Worm (Caenorhabditis elegans) whole organism, young adult: ENCODE measurements around the gene F54D8.10.

Experiments used
- B0336.3 ChIP-seq: fragments of 200-800 bp; sonication (Bioruptor generic); IDR thresholded peaks from 2 replicates; pipeline ENCODE4 v1.3.6; 2022; ENCODE audit warnings: missing genetic modification characterization, missing compliant biosample characterization
- D2030.7 ChIP-seq: fragments of 200-800 bp; sonication (Bioruptor generic); IDR thresholded peaks from 2 replicates; pipeline ENCODE4 v1.3.6; 2022; ENCODE audit warnings: missing genetic modification reagents, missing genetic modification characterization, missing compliant biosample characterization
- F33H1.4 ChIP-seq: fragments of 200-800 bp; sonication (Bioruptor generic); IDR thresholded peaks from 2 replicates; pipeline ENCODE4 v1.3.6; 2022; ENCODE audit warnings: missing genetic modification reagents, missing genetic modification characterization, missing compliant biosample characterization
- F37B4.10 ChIP-seq: fragments of 200-800 bp; sonication (Bioruptor generic); IDR thresholded peaks from 2 replicates; pipeline ENCODE4 v1.3.6; 2022; ENCODE audit warnings: missing genetic modification characterization, missing compliant biosample characterization
- F49E8.2 ChIP-seq: sonication (generic microtip); optimal IDR thresholded peaks from 3 replicates; lab custom pipeline; 2017; ENCODE audit warnings: missing genetic modification characterization, mild to moderate bottlenecking, missing compliant biosample characterization, antibody characterized with exemption, moderate library complexity; ENCODE audit not compliant: insufficient read depth
- Y53G8AR.9 ChIP-seq: fragments of 200-800 bp; sonication (Bioruptor generic); conservative IDR thresholded peaks from 2 replicates; pipeline ENCODE4 v1.3.6; 2022; ENCODE audit warnings: missing genetic modification reagents, missing genetic modification characterization, missing compliant biosample characterization
- ZK185.1 ChIP-seq: sonication (generic microtip); optimal IDR thresholded peaks from 2 replicates; lab custom pipeline; 2016; ENCODE audit warnings: mild to moderate bottlenecking, missing genetic modification characterization, missing compliant biosample characterization; ENCODE audit not compliant: poor library complexity, severe bottlenecking
- attf-3 ChIP-seq: fragments of 200-800 bp; sonication (Bioruptor generic); conservative IDR thresholded peaks from 2 replicates; pipeline ENCODE4 v1.3.6; 2022; ENCODE audit warnings: missing genetic modification reagents, missing genetic modification characterization, missing compliant biosample characterization
- attf-5 ChIP-seq: fragments of 200-800 bp; sonication (Bioruptor generic); optimal IDR thresholded peaks from 2 replicates; lab custom pipeline; 2018; ENCODE audit warnings: mild to moderate bottlenecking, missing genetic modification characterization, missing compliant biosample characterization
- cebp-1 ChIP-seq, 2 experiments: fragments of 200-800 bp in 1 of 2; sonication (Bioruptor generic) in 1 of 2; sonication (generic microtip) in 1 of 2; IDR thresholded peaks in 1 of 2; optimal IDR thresholded peaks in 1 of 2; 2 replicates each; pipeline versions ENCODE4 v1.3.6 to Lab custom; 2017 to 2022; ENCODE audit warnings: missing compliant biosample characterization in 2 of 2, missing genetic modification characterization in 2 of 2, mild to moderate bottlenecking in 1 of 2, missing genetic modification reagents in 1 of 2, moderate library complexity in 1 of 2
- cebp-2 ChIP-seq: fragments of 200-800 bp; sonication (Bioruptor generic); IDR thresholded peaks from 2 replicates; pipeline ENCODE4 v1.3.6; 2022; ENCODE audit warnings: missing genetic modification characterization, missing compliant biosample characterization
- dpff-1 ChIP-seq: sonication (generic microtip); optimal IDR thresholded peaks from 2 replicates; lab custom pipeline; 2017; ENCODE audit warnings: mild to moderate bottlenecking, missing genetic modification characterization, missing compliant biosample characterization
- egl-44 ChIP-seq: fragments of 200-800 bp; sonication (Bioruptor generic); IDR thresholded peaks from 2 replicates; pipeline ENCODE4 v1.3.6; 2022; ENCODE audit warnings: missing genetic modification reagents, missing genetic modification characterization, missing compliant biosample characterization
- ekl-4 ChIP-seq: fragments of 200-800 bp; sonication (Bioruptor generic); IDR thresholded peaks from 2 replicates; pipeline ENCODE4 v1.3.6; 2022; ENCODE audit warnings: missing genetic modification reagents, missing genetic modification characterization, missing compliant biosample characterization
- ets-4 ChIP-seq: fragments of 200-800 bp; sonication (Bioruptor generic); optimal IDR thresholded peaks from 2 replicates; lab custom pipeline; 2018; ENCODE audit warnings: mild to moderate bottlenecking, missing genetic modification characterization, missing compliant biosample characterization
- him-1 ChIP-seq: sonication (generic microtip); optimal IDR thresholded peaks from 2 replicates; lab custom pipeline; 2016; ENCODE audit warnings: missing genotype, missing genetic modification reagents, missing genetic modification characterization, missing compliant biosample characterization
- hlh-12 ChIP-seq: sonication (generic microtip); optimal IDR thresholded peaks from 2 replicates; lab custom pipeline; 2016; ENCODE audit warnings: missing genetic modification characterization, missing compliant biosample characterization
- hmg-20 ChIP-seq: fragments of 200-800 bp; sonication (Bioruptor generic); IDR thresholded peaks from 2 replicates; pipeline ENCODE4 v1.3.6; 2022; ENCODE audit warnings: missing genetic modification reagents, missing genetic modification characterization, missing compliant biosample characterization
- hsf-1 ChIP-seq: fragments of 200-800 bp; sonication (Bioruptor generic); IDR thresholded peaks from 2 replicates; pipeline ENCODE4 v1.3.6; 2022; ENCODE audit warnings: missing genetic modification reagents, missing genetic modification characterization, missing compliant biosample characterization
- lag-1 ChIP-seq: fragments of 200-800 bp; sonication (Bioruptor generic); IDR thresholded peaks from 2 replicates; pipeline ENCODE4 v1.3.6; 2022; ENCODE audit warnings: missing genetic modification reagents, missing genetic modification characterization, missing compliant biosample characterization
- lin-35 ChIP-seq, 3 experiments: fragments of 150-350 bp in 2 of 3; sonication (generic microtip) in 1 of 3; optimal IDR thresholded peaks; 2 replicates each; lab custom pipeline; 2014 to 2018; ENCODE audit warnings: missing biosample characterization in 3 of 3, missing genetic modification characterization in 3 of 3, missing genetic modification reagents in 3 of 3
- lin-40 ChIP-seq: sonication (generic microtip); optimal IDR thresholded peaks from 2 replicates; lab custom pipeline; 2016; ENCODE audit warnings: missing genetic modification characterization, mild to moderate bottlenecking, missing compliant biosample characterization, missing genotype, missing genetic modification reagents
- lin-54 ChIP-seq: fragments of 200-800 bp; sonication (Bioruptor generic); optimal IDR thresholded peaks from 2 replicates; lab custom pipeline; 2018; ENCODE audit warnings: mild to moderate bottlenecking, missing genetic modification characterization, missing compliant biosample characterization
- lir-1 ChIP-seq: fragments of 200-800 bp; sonication (Bioruptor generic); conservative IDR thresholded peaks from 2 replicates; pipeline ENCODE4 v1.3.6; 2022; ENCODE audit warnings: missing genetic modification reagents, missing genetic modification characterization, missing compliant biosample characterization
- lsy-27 ChIP-seq: sonication (generic microtip); optimal IDR thresholded peaks from 2 replicates; lab custom pipeline; 2017; ENCODE audit warnings: missing genetic modification characterization, mild to moderate bottlenecking, missing compliant biosample characterization, antibody characterized with exemption, missing genotype, borderline replicate concordance; ENCODE audit not compliant: insufficient read depth
- madf-10 ChIP-seq: sonication (generic microtip); optimal IDR thresholded peaks from 2 replicates; lab custom pipeline; 2016; ENCODE audit warnings: mild to moderate bottlenecking, missing genetic modification characterization, missing compliant biosample characterization
- madf-3 ChIP-seq: fragments of 200-800 bp; sonication (Bioruptor generic); IDR thresholded peaks from 2 replicates; pipeline ENCODE4 v1.3.6; 2022; ENCODE audit warnings: missing genetic modification reagents, missing genetic modification characterization, missing compliant biosample characterization
- madf-6 ChIP-seq: fragments of 200-800 bp; sonication (Bioruptor generic); IDR thresholded peaks from 2 replicates; pipeline ENCODE4 v1.3.6; 2022; ENCODE audit warnings: missing genetic modification reagents, missing genetic modification characterization, missing compliant biosample characterization
- madf-8 ChIP-seq: fragments of 200-800 bp; sonication (Bioruptor generic); conservative IDR thresholded peaks from 2 replicates; pipeline ENCODE4 v1.3.6; 2022; ENCODE audit warnings: missing genetic modification reagents, missing genetic modification characterization, missing compliant biosample characterization
- nfya-1 ChIP-seq: sonication (generic microtip); optimal IDR thresholded peaks from 2 replicates; lab custom pipeline; 2017; ENCODE audit warnings: antibody characterized with exemption, missing compliant biosample characterization, missing genetic modification characterization, borderline replicate concordance; ENCODE audit not compliant: insufficient read depth
- repo-1 ChIP-seq: sonication (generic microtip); optimal IDR thresholded peaks from 2 replicates; lab custom pipeline; 2017; ENCODE audit warnings: mild to moderate bottlenecking, missing genetic modification characterization, missing compliant biosample characterization
- rpc-1 ChIP-seq, 2 experiments: fragments of 150-350 bp in 1 of 2; sonication (generic microtip) in 1 of 2; optimal IDR thresholded peaks; 2 replicates each; lab custom pipeline; 2014 to 2018; ENCODE audit warnings: missing biosample characterization in 1 of 2, missing genetic modification characterization in 1 of 2, missing genetic modification reagents in 1 of 2, missing genotype in 1 of 2
- sea-2 ChIP-seq: fragments of 200-800 bp; sonication (Bioruptor generic); IDR thresholded peaks from 2 replicates; pipeline ENCODE4 v1.3.6; 2022; ENCODE audit warnings: missing genetic modification characterization, missing compliant biosample characterization
- snpc-3.4 ChIP-seq: sonication (generic microtip); optimal IDR thresholded peaks from 2 replicates; lab custom pipeline; 2017; ENCODE audit warnings: missing genetic modification characterization, mild to moderate bottlenecking, missing compliant biosample characterization, antibody characterized with exemption, moderate library complexity, missing genotype, missing genetic modification reagents
- snpc-4 ChIP-seq, 5 experiments: fragments of 150-350 bp in 1 of 5; sonication (generic microtip) in 4 of 5; optimal IDR thresholded peaks; 2 replicates each; lab custom pipeline; 2014 to 2018; ENCODE audit warnings: missing genetic modification characterization in 5 of 5, missing biosample characterization in 3 of 5, antibody characterized with exemption in 2 of 5, mild to moderate bottlenecking in 2 of 5, missing compliant biosample characterization in 2 of 5, missing genotype in 2 of 5, moderate library complexity in 2 of 5, missing genetic modification reagents in 1 of 5
- tbp1 ChIP-seq: fragments of 200-800 bp; sonication (Bioruptor generic); optimal IDR thresholded peaks from 2 replicates; lab custom pipeline; 2018; ENCODE audit warnings: mild to moderate bottlenecking, missing genetic modification characterization, missing compliant biosample characterization
- tlf-1 ChIP-seq: fragments of 200-800 bp; sonication (Bioruptor generic); optimal IDR thresholded peaks from 2 replicates; lab custom pipeline; 2018; ENCODE audit warnings: mild to moderate bottlenecking, missing genetic modification characterization, missing compliant biosample characterization
- ztf-22 ChIP-seq: fragments of 200-800 bp; sonication (Bioruptor generic); optimal IDR thresholded peaks from 2 replicates; lab custom pipeline; 2018; ENCODE audit warnings: mild to moderate bottlenecking, missing genetic modification characterization, moderate library complexity, missing compliant biosample characterization
- ztf-25 ChIP-seq: fragments of 200-800 bp; sonication (Bioruptor generic); IDR thresholded peaks from 2 replicates; pipeline ENCODE4 v1.3.6; 2022; ENCODE audit warnings: missing genetic modification reagents, missing genetic modification characterization, missing compliant biosample characterization
- ztf-26 ChIP-seq: sonication (generic microtip); optimal IDR thresholded peaks from 2 replicates; lab custom pipeline; 2017; ENCODE audit warnings: missing genetic modification characterization, missing compliant biosample characterization

Gene F54D8.10

DNA sequence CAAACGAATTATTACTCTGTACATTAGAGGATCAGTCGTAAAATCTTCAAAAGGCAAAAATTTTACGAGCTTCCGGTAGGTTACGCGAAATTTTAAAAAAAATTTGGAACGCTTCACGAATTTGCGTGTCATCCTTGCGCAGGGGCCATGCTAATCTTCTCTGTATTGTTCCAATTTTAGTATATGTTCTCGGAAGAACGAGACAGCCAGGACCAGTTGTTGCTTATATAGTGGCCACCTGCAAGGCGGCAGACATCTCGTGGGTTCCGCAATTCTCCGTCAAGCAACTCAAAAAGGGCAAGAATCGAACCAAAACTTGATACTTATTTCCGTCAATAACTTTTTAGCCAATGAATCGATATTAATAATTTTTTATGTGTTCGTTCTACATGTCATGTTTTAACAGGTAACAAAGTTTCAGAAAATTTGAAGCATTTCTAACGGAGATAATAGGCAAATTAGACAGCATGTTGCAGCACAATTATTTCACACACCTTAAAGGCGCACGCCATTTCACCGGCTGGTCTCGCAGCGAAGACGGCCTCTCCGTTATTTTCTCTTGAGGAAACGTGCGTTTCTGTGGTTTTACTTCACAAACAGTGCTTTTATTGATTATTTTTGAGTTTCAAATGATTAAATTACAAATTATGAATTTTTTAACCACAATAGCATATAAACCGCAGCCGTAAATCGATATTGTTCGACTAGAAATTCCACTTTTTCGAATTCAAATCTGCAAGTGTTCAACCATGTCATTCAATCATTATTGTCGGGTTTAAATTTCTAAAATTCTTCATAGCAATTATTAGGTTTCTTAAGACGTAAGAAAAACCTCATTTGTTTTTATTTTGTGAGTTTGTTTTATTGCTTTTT lies 13.7 kb upstream of the F54D8.10 start (continued):
- peak; percentile 9 for TF ChIP-seq lsy-27 (tag; lab: Kevin White, UChicago)
- TF ChIP-seq hsf-1 (GFP tag; lab: Robert Waterston, UW): peak; percentile 81

DNA sequence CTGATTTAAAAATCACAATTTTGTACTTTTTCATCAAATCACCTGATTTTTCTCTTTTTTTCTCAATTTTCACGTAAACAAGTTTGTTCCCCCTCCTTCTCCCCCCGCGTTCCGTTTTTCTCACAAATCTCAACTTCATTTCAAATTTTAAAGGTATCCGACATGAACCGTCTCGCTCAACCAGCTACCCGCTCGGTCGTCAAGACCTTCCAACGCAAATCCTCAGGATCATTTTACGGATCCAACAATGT lies 13.1 kb upstream of the F54D8.10 start, which contains the start of gene cox-6A:
Gene cox-6A (plus strand): TSS at position 152 of the 251 bp plus-strand sequence.
- TF ChIP-seq hlh-12 (tag; lab: Kevin White, UChicago) (no peak), snpc-3.4 (tag; lab: Kevin White, UChicago) (no peak), D2030.7 (GFP tag; lab: Robert Waterston, UW) (no peak), attf-5 (GFP tag; lab: Kevin White, UChicago) (no peak), ets-4 (GFP tag; lab: Kevin White, UChicago) (no peak), madf-8 (GFP tag; lab: Robert Waterston, UW) (no peak), F49E8.2 (tag; lab: Kevin White, UChicago) (no peak), nfya-1 (no peak)

DNA sequence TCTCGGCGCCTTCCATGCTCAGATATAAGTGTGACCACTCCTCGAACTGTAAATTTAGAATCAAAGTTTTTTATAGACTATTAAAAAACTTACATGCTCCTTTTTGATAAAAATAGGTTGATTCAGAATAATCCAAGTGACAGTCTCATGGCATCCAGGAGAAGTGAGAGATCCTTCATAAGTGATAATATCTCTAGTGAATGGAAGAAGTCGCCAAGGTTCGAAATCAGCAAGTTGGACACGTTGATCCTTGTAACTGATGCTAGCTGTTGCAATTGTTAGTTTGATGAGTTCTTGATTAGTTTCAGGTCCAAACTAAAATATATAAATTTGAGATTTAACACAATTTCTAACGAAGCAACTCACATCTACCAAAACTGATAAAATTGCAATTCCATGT lies 11.3 kb upstream of the F54D8.10 start:
- no peak for TF ChIP-seq sea-2 (GFP tag; lab: Robert Waterston, UW)
- no peak for TF ChIP-seq hlh-12 (tag; lab: Kevin White, UChicago)
- no peak for TF ChIP-seq cebp-1 (GFP tag; IDR thresholded peaks at IDR 0.05; lab: Robert Waterston, UW)
- no peak for TF ChIP-seq cebp-1 (tag; optimal IDR thresholded peaks at IDR 0.05; lab: Kevin White, UChicago)
- no peak for TF ChIP-seq tbp1
- peak; percentile 9 for TF ChIP-seq ztf-22
- TF ChIP-seq dpff-1 (tag; lab: Kevin White, UChicago): no peak
- TF ChIP-seq madf-6 (GFP tag; lab: Robert Waterston, UW): peak; percentile 25; the same call in 1 of the 2 replicates
- no peak for TF ChIP-seq lag-1 (GFP tag; lab: Robert Waterston, UW)
- peak in 1 of 3 experiments; percentile 8 for TF ChIP-seq lin-35 (GFP tag; optimal IDR thresholded peaks at IDR 0.05; lab: Kevin White, UChicago)
- TF ChIP-seq B0336.3 (GFP tag; lab: Robert Waterston, UW): 0 out of 2 replicates have a peak, but pooled peaks have one; percentile 23
- peak; percentile 4 for TF ChIP-seq lin-54
- peak; percentile 7 for TF ChIP-seq him-1 (tag; lab: Kevin White, UChicago)
- peak; percentile 38 for TF ChIP-seq lin-40 (tag; lab: Kevin White, UChicago)
- peak; percentile 2 for TF ChIP-seq madf-10
- TF ChIP-seq hmg-20: no peak
- TF ChIP-seq F33H1.4 (GFP tag; lab: Robert Waterston, UW): no peak
- no peak for TF ChIP-seq attf-3 (GFP tag; lab: Robert Waterston, UW)
- no peak for TF ChIP-seq D2030.7 (GFP tag; lab: Robert Waterston, UW)
- peak; percentile 8; the same call in 1 of the 2 replicates for TF ChIP-seq Y53G8AR.9 (GFP tag; lab: Robert Waterston, UW)
- TF ChIP-seq ztf-25 (GFP tag; lab: Robert Waterston, UW): no peak
- TF ChIP-seq F37B4.10: no peak
- TF ChIP-seq egl-44 (GFP tag; lab: Robert Waterston, UW): no peak
- TF ChIP-seq attf-5 (GFP tag; lab: Kevin White, UChicago): peak; percentile 32
- no peak for TF ChIP-seq snpc-4 (GFP tag; optimal IDR thresholded peaks at IDR 0.05; lab: Kevin White, UChicago)
- peak in 2 of 4 experiments; percentile 32 to 45 for TF ChIP-seq snpc-4 (tag; optimal IDR thresholded peaks at IDR 0.05; lab: Kevin White, UChicago)
- TF ChIP-seq repo-1 (tag; lab: Kevin White, UChicago): peak; percentile 30
- no peak for TF ChIP-seq madf-3
- TF ChIP-seq rpc-1 (optimal IDR thresholded peaks at IDR 0.05; lab: Kevin White, UChicago): no peak
- TF ChIP-seq rpc-1 (tag; optimal IDR thresholded peaks at IDR 0.05; lab: Kevin White, UChicago): no peak
- TF ChIP-seq ztf-26 (tag; lab: Kevin White, UChicago): no peak
- TF ChIP-seq ekl-4 (GFP tag; lab: Robert Waterston, UW): 0 out of 2 replicates have a peak, but pooled peaks have one; percentile 7
- 0 out of 2 replicates have a peak, but pooled peaks have one; percentile 16 for TF ChIP-seq hsf-1 (GFP tag; lab: Robert Waterston, UW)
- no peak for TF ChIP-seq lir-1 (GFP tag; lab: Robert Waterston, UW)
- TF ChIP-seq ZK185.1: no peak
- TF ChIP-seq tlf-1 (GFP tag; lab: Kevin White, UChicago): peak; percentile 59
- TF ChIP-seq cebp-2 (GFP tag; lab: Robert Waterston, UW): no peak
